Worm (Caenorhabditis elegans) whole organism, early embryonic: ENCODE measurements around the gene tbx-43.

Experiments used
- B0310.2 ChIP-seq: sonication (generic microtip); optimal IDR thresholded peaks from 2 replicates; lab custom pipeline; 2016; ENCODE audit warnings: mild to moderate bottlenecking, missing genetic modification characterization, missing compliant biosample characterization
- ama-1 ChIP-seq: fragments of 150-350 bp; optimal IDR thresholded peaks from 2 replicates; lab custom pipeline; 2014
- ceh-13 ChIP-seq: fragments of 200-800 bp; sonication (Bioruptor generic); optimal IDR thresholded peaks from 2 replicates; lab custom pipeline; 2018; ENCODE audit warnings: mild to moderate bottlenecking, missing genetic modification characterization, missing compliant biosample characterization
- flt-1 ChIP-seq: fragments of 200-800 bp; sonication (Bioruptor generic); IDR thresholded peaks from 2 replicates; pipeline ENCODE4 v1.3.6; 2022; ENCODE audit warnings: missing genetic modification characterization, missing compliant biosample characterization

- TF ChIP-seq ama-1 (no peak), flt-1 (GFP tag; lab: Robert Waterston, UW) (no peak), B0310.2 (tag; lab: Kevin White, UChicago) (no peak), ceh-13 (no peak)
Observed at ce11 chrIII:1764463-1764862, 5.4 kb downstream of the tbx-43 start.
